Worm (Caenorhabditis elegans) whole organism, late embryonic: ENCODE results near the gene F38C2.4.

Experiments used
- C08G9.2 ChIP-seq: sonication (generic microtip); optimal IDR thresholded peaks from 2 replicates; lab custom pipeline; 2016; ENCODE audit warnings: mild to moderate bottlenecking, missing genetic modification characterization, moderate library complexity, missing compliant biosample characterization
- K02D7.2 ChIP-seq: sonication (generic microtip); optimal IDR thresholded peaks from 2 replicates; lab custom pipeline; 2017; ENCODE audit warnings: mild to moderate bottlenecking, missing genetic modification characterization, missing compliant biosample characterization
- T23F11.4 ChIP-seq: fragments of 200-800 bp; sonication (Bioruptor generic); optimal IDR thresholded peaks from 2 replicates; lab custom pipeline; 2018; ENCODE audit warnings: mild to moderate bottlenecking, missing genetic modification characterization, missing compliant biosample characterization
- Y22D7AL.16 ChIP-seq: sonication (generic microtip); optimal IDR thresholded peaks from 2 replicates; lab custom pipeline; 2016; ENCODE audit warnings: missing genetic modification characterization, missing compliant biosample characterization
- ama-1 ChIP-seq: fragments of 150-350 bp; optimal IDR thresholded peaks from 2 replicates; lab custom pipeline; 2014
- ceh-14 ChIP-seq: sonication (generic microtip); optimal IDR thresholded peaks from 2 replicates; lab custom pipeline; 2016; ENCODE audit warnings: missing genotype, missing genetic modification characterization, missing compliant biosample characterization
- ceh-18 ChIP-seq: sonication (generic microtip); optimal IDR thresholded peaks from 2 replicates; lab custom pipeline; 2016; ENCODE audit warnings: missing genetic modification characterization, missing compliant biosample characterization
- ceh-19 ChIP-seq: fragments of 200-800 bp; sonication (Bioruptor generic); optimal IDR thresholded peaks from 2 replicates; lab custom pipeline; 2018; ENCODE audit warnings: mild to moderate bottlenecking, missing genetic modification characterization, missing compliant biosample characterization
- ceh-2 ChIP-seq: sonication (generic microtip); optimal IDR thresholded peaks from 2 replicates; lab custom pipeline; 2016; ENCODE audit warnings: missing genotype, missing genetic modification characterization, missing compliant biosample characterization
- ceh-30 ChIP-seq: fragments of 150-350 bp; optimal IDR thresholded peaks from 2 replicates; lab custom pipeline; 2014; ENCODE audit warnings: missing biosample characterization, missing genetic modification characterization
- ceh-31 ChIP-seq: sonication (generic microtip); optimal IDR thresholded peaks from 2 replicates; lab custom pipeline; 2016; ENCODE audit warnings: missing genetic modification characterization, missing compliant biosample characterization
- ceh-45 ChIP-seq: fragments of 200-800 bp; sonication (Bioruptor generic); IDR thresholded peaks from 2 replicates; pipeline ENCODE4 v1.3.6; 2022; ENCODE audit warnings: missing genetic modification reagents, missing genetic modification characterization, missing compliant biosample characterization
- ceh-48 ChIP-seq: sonication (generic microtip); optimal IDR thresholded peaks from 2 replicates; lab custom pipeline; 2016; ENCODE audit warnings: missing genetic modification characterization, inconsistent platforms, missing compliant biosample characterization
- ceh-9 ChIP-seq: sonication (generic microtip); optimal IDR thresholded peaks from 2 replicates; lab custom pipeline; 2016; ENCODE audit warnings: mild to moderate bottlenecking, missing genetic modification characterization, inconsistent platforms, missing compliant biosample characterization
- che-1 ChIP-seq: sonication (generic microtip); optimal IDR thresholded peaks from 2 replicates; lab custom pipeline; 2016; ENCODE audit warnings: mild to moderate bottlenecking, missing genetic modification characterization, missing compliant biosample characterization
- dmd-4 ChIP-seq: sonication (generic microtip); optimal IDR thresholded peaks from 2 replicates; lab custom pipeline; 2016; ENCODE audit warnings: borderline replicate concordance, missing genetic modification characterization, missing compliant biosample characterization
- elt-2 ChIP-seq: sonication (generic microtip); optimal IDR thresholded peaks from 2 replicates; lab custom pipeline; 2016; ENCODE audit warnings: missing genetic modification reagents, missing genetic modification characterization, missing compliant biosample characterization
- elt-4 ChIP-seq: sonication (generic microtip); optimal IDR thresholded peaks from 2 replicates; lab custom pipeline; 2016; ENCODE audit warnings: missing genetic modification characterization, missing compliant biosample characterization
- eyg-1 ChIP-seq: sonication (generic microtip); optimal IDR thresholded peaks from 2 replicates; lab custom pipeline; 2016; ENCODE audit warnings: missing genotype, missing genetic modification characterization, missing compliant biosample characterization
- fax-1 ChIP-seq: sonication (generic microtip); optimal IDR thresholded peaks from 2 replicates; lab custom pipeline; 2016; ENCODE audit warnings: missing genotype, missing genetic modification characterization, missing compliant biosample characterization
- fkh-10 ChIP-seq: fragments of 150-350 bp; optimal IDR thresholded peaks from 2 replicates; lab custom pipeline; 2014; ENCODE audit warnings: missing biosample characterization, missing genetic modification reagents, missing genetic modification characterization
- fkh-6 ChIP-seq: sonication (generic microtip); optimal IDR thresholded peaks from 2 replicates; lab custom pipeline; 2016; ENCODE audit warnings: missing genetic modification characterization, missing compliant biosample characterization
- gmeb-2 ChIP-seq: sonication (generic microtip); optimal IDR thresholded peaks from 2 replicates; lab custom pipeline; 2016; ENCODE audit warnings: missing genetic modification characterization, inconsistent platforms, missing compliant biosample characterization
- hlh-13 ChIP-seq: fragments of 200-800 bp; sonication (Bioruptor generic); optimal IDR thresholded peaks from 2 replicates; lab custom pipeline; 2018; ENCODE audit warnings: mild to moderate bottlenecking, missing genetic modification characterization, missing compliant biosample characterization
- hlh-6 ChIP-seq: sonication (generic microtip); optimal IDR thresholded peaks from 2 replicates; lab custom pipeline; 2016; ENCODE audit warnings: missing genotype, missing genetic modification characterization, missing compliant biosample characterization
- hlh-8 ChIP-seq: sonication (generic microtip); optimal IDR thresholded peaks from 2 replicates; lab custom pipeline; 2016; ENCODE audit warnings: missing genotype, missing genetic modification characterization, missing compliant biosample characterization
- lim-6 ChIP-seq: sonication (generic microtip); optimal IDR thresholded peaks from 2 replicates; lab custom pipeline; 2016; ENCODE audit warnings: missing genetic modification characterization, missing compliant biosample characterization
- lin-11 ChIP-seq: fragments of 200-800 bp; sonication (Bioruptor generic); optimal IDR thresholded peaks from 2 replicates; lab custom pipeline; 2018; ENCODE audit warnings: mild to moderate bottlenecking, missing genetic modification characterization, missing compliant biosample characterization
- nhr-11 ChIP-seq: fragments of 150-350 bp; optimal IDR thresholded peaks from 2 replicates; lab custom pipeline; 2014; ENCODE audit warnings: missing biosample characterization, missing genetic modification characterization
- npax-4 ChIP-seq: sonication (generic microtip); optimal IDR thresholded peaks from 2 replicates; lab custom pipeline; 2016; ENCODE audit warnings: missing genetic modification characterization, missing compliant biosample characterization
- odd-2 ChIP-seq: sonication (generic microtip); optimal IDR thresholded peaks from 2 replicates; lab custom pipeline; 2017; ENCODE audit warnings: antibody characterized with exemption, mild to moderate bottlenecking, missing genetic modification characterization, missing compliant biosample characterization
- pag-3 ChIP-seq: sonication (generic microtip); optimal IDR thresholded peaks from 2 replicates; lab custom pipeline; 2016; ENCODE audit warnings: missing compliant biosample characterization, missing genetic modification characterization, borderline replicate concordance
- pha-2 ChIP-seq: sonication (generic microtip); optimal IDR thresholded peaks from 2 replicates; lab custom pipeline; 2017; ENCODE audit warnings: mild to moderate bottlenecking, missing genetic modification characterization, missing compliant biosample characterization
- rnt-1 ChIP-seq: sonication (generic microtip); optimal IDR thresholded peaks from 2 replicates; lab custom pipeline; 2016; ENCODE audit warnings: missing genetic modification characterization, missing compliant biosample characterization
- sdc-2 ChIP-seq: sonication (generic microtip); optimal IDR thresholded peaks from 2 replicates; lab custom pipeline; 2016; ENCODE audit warnings: missing genotype, missing genetic modification characterization, missing compliant biosample characterization
- sox-2 ChIP-seq: fragments of 200-800 bp; sonication (Bioruptor generic); IDR thresholded peaks from 2 replicates; pipeline ENCODE4 v1.3.6; 2022; ENCODE audit warnings: missing genetic modification reagents, missing genetic modification characterization, missing compliant biosample characterization
- sox-4 ChIP-seq: sonication (generic microtip); optimal IDR thresholded peaks from 2 replicates; lab custom pipeline; 2017; ENCODE audit warnings: mild to moderate bottlenecking, missing genetic modification characterization, inconsistent platforms, missing compliant biosample characterization
- tbx-2 ChIP-seq: sonication (generic microtip); optimal IDR thresholded peaks from 2 replicates; lab custom pipeline; 2016; ENCODE audit warnings: missing genetic modification characterization, missing compliant biosample characterization
- tbx-7 ChIP-seq: sonication (generic microtip); optimal IDR thresholded peaks from 2 replicates; lab custom pipeline; 2016; ENCODE audit warnings: missing genotype, missing genetic modification characterization, missing compliant biosample characterization
- unc-55 ChIP-seq: sonication (generic microtip); optimal IDR thresholded peaks from 2 replicates; lab custom pipeline; 2017; ENCODE audit warnings: missing biosample characterization, missing genetic modification reagents, missing genetic modification characterization

The F38C2.4 gene

ce11 chrIV:16270955-16271354 is at the start of gene F38C2.4:
TSS of gene F38C2.4 (plus strand) at chrIV:16271255.
- TF ChIP-seq ceh-31 (no peak), hlh-13 (GFP tag; lab: Kevin White, UChicago) (no peak), ceh-18 (tag; lab: Kevin White, UChicago) (no peak), eyg-1 (tag; lab: Kevin White, UChicago) (no peak), pag-3 (tag; lab: Kevin White, UChicago) (no peak), lin-11 (tag; lab: Kevin White, UChicago) (no peak), ama-1 (no peak), elt-4 (tag; lab: Kevin White, UChicago) (no peak), ceh-45 (GFP tag; lab: Robert Waterston, UW) (no peak), K02D7.2 (no peak), unc-55 (GFP tag; lab: Kevin White, UChicago) (no peak), sdc-2 (tag; lab: Kevin White, UChicago) (no peak)

ce11 chrIV:16221559-16221958 is 49.5 kb upstream of the F38C2.4 start, which contains the start of gene srv-11:
TSS of gene srv-11 (minus strand) at chrIV:16221659.
- TF ChIP-seq Y22D7AL.16 (tag; lab: Kevin White, UChicago) (no peak), ceh-48 (tag; lab: Kevin White, UChicago) (no peak), T23F11.4 (GFP tag; lab: Kevin White, UChicago) (no peak)

- no peak for TF ChIP-seq tbx-2 (tag; lab: Kevin White, UChicago)
- TF ChIP-seq fkh-10 (GFP tag; lab: Kevin White, UChicago), result no peak
- TF ChIP-seq pha-2 (tag; lab: Kevin White, UChicago), result no peak
- TF ChIP-seq ceh-19, result no peak
- TF ChIP-seq Y22D7AL.16 (tag; lab: Kevin White, UChicago), result no peak
- no peak for TF ChIP-seq C08G9.2
- TF ChIP-seq ceh-14, result no peak
- TF ChIP-seq dmd-4 (tag; lab: Kevin White, UChicago), result no peak
- TF ChIP-seq nhr-11 (tag; lab: Kevin White, UChicago), result no peak
- no peak for TF ChIP-seq che-1
- no peak for TF ChIP-seq ceh-30
- TF ChIP-seq ceh-45 (GFP tag; lab: Robert Waterston, UW), result no peak
- no peak for TF ChIP-seq tbx-7
- no peak for TF ChIP-seq ceh-48 (tag; lab: Kevin White, UChicago)
- TF ChIP-seq rnt-1 (tag; lab: Kevin White, UChicago), result no peak
- no peak for TF ChIP-seq ceh-9 (tag; lab: Kevin White, UChicago)
- no peak for TF ChIP-seq odd-2 (tag; lab: Kevin White, UChicago)
- no peak for TF ChIP-seq gmeb-2
- TF ChIP-seq eyg-1 (tag; lab: Kevin White, UChicago), result no peak
These were observed 45.3 kb upstream of the F38C2.4 start, which contains the start of gene H25K10.4 for ce11 chrIV:16225747-16226146. TSS of gene H25K10.4 (plus strand) at chrIV:16226047.

ce11 chrIV:16230464-16230863 is 40.6 kb upstream of the F38C2.4 start:
- TF ChIP-seq npax-4, result no peak
- TF ChIP-seq C08G9.2, result no peak
- no peak for TF ChIP-seq lim-6 (tag; lab: Kevin White, UChicago)
- no peak for TF ChIP-seq sox-2
- TF ChIP-seq Y22D7AL.16 (tag; lab: Kevin White, UChicago), result no peak
- TF ChIP-seq eyg-1 (tag; lab: Kevin White, UChicago), result no peak
- TF ChIP-seq pha-2 (tag; lab: Kevin White, UChicago), result no peak
- TF ChIP-seq fkh-6 (tag; lab: Kevin White, UChicago), result no peak
- TF ChIP-seq fax-1 (tag; lab: Kevin White, UChicago), result no peak
- no peak for TF ChIP-seq ceh-2 (tag; lab: Kevin White, UChicago)
- TF ChIP-seq sox-4 (tag; lab: Kevin White, UChicago), result no peak
- TF ChIP-seq hlh-6, result no peak
- TF ChIP-seq hlh-8 (tag; lab: Kevin White, UChicago), result no peak
- no peak for TF ChIP-seq T23F11.4 (GFP tag; lab: Kevin White, UChicago)
- TF ChIP-seq elt-2, result no peak
- TF ChIP-seq sdc-2 (tag; lab: Kevin White, UChicago), result no peak
- TF ChIP-seq, all 69 proteins: peak for 0
